Worm (Caenorhabditis elegans): ENCODE measurements around the gene klf-3.

klf-3 gene

ce11 chrII:6629775-6630174, 13.1 kb downstream of the klf-3 start:
- TF ChIP-seq W03F9.2 (tag; optimal IDR thresholded peaks at IDR 0.05) = no peak
- no peak for TF ChIP-seq dao-5 (tag; optimal IDR thresholded peaks at IDR 0.05)
- TF ChIP-seq him-1 (tag; optimal IDR thresholded peaks at IDR 0.05) = no peak

- no peak for TF ChIP-seq him-1 (tag; optimal IDR thresholded peaks at IDR 0.05)
- no peak for TF ChIP-seq dao-5 (tag; optimal IDR thresholded peaks at IDR 0.05)
- TF ChIP-seq W03F9.2 (tag; optimal IDR thresholded peaks at IDR 0.05) = no peak
Observed at ce11 chrII:6630811-6631210, 14.1 kb downstream of the klf-3 start, which contains the start of gene T19D12.4. TSS of gene T19D12.4 (plus strand) at chrII:6631105.

- TF ChIP-seq W03F9.2 (tag; optimal IDR thresholded peaks at IDR 0.05) = no peak
- TF ChIP-seq dao-5 (tag; optimal IDR thresholded peaks at IDR 0.05) = no peak
- no peak for TF ChIP-seq him-1 (tag; optimal IDR thresholded peaks at IDR 0.05)
Observed at ce11 chrII:6631995-6632394, 15.3 kb downstream of the klf-3 start.

- no peak for TF ChIP-seq dao-5 (tag; optimal IDR thresholded peaks at IDR 0.05)
Observed at ce11 chrII:6636136-6636535, 19.5 kb downstream of the klf-3 start, which contains the start of gene T19D12.5. TSS of gene T19D12.5 (minus strand) at chrII:6636236.

ce11 chrII:6637854-6638253, 21.2 kb downstream of the klf-3 start:
- TF ChIP-seq him-1 (tag; optimal IDR thresholded peaks at IDR 0.05) (no peak), W03F9.2 (tag; optimal IDR thresholded peaks at IDR 0.05) (no peak), dao-5 (tag; optimal IDR thresholded peaks at IDR 0.05) (no peak)

ce11 chrII:6642180-6642579, 25.5 kb downstream of the klf-3 start:
- no peak for TF ChIP-seq dao-5 (tag; optimal IDR thresholded peaks at IDR 0.05)
- TF ChIP-seq W03F9.2 (tag; optimal IDR thresholded peaks at IDR 0.05) = no peak
- TF ChIP-seq him-1 (tag; optimal IDR thresholded peaks at IDR 0.05) = no peak

- TF ChIP-seq W03F9.2 (tag; optimal IDR thresholded peaks at IDR 0.05) (no peak), him-1 (tag; optimal IDR thresholded peaks at IDR 0.05) (no peak), dao-5 (tag; optimal IDR thresholded peaks at IDR 0.05) (no peak)
Observed at ce11 chrII:6642651-6643167, 26.0 kb downstream of the klf-3 start, which contains the start of gene T19D12.6. TSS of gene T19D12.6 (minus strand) at chrII:6643117.

- TF ChIP-seq dao-5 (tag; optimal IDR thresholded peaks at IDR 0.05) (no peak), W03F9.2 (tag; optimal IDR thresholded peaks at IDR 0.05) (no peak)
Observed at ce11 chrII:6646903-6647302, 30.2 kb downstream of the klf-3 start.

ce11 chrII:6649026-6649425, 32.3 kb downstream of the klf-3 start, which contains the start of gene oig-8:
TSS of gene oig-8 (minus strand) at chrII:6649126.
- no peak for TF ChIP-seq dao-5 (tag; optimal IDR thresholded peaks at IDR 0.05)
- TF ChIP-seq him-1 (tag; optimal IDR thresholded peaks at IDR 0.05) = no peak
- no peak for TF ChIP-seq W03F9.2 (tag; optimal IDR thresholded peaks at IDR 0.05)

- TF ChIP-seq dao-5 (tag; optimal IDR thresholded peaks at IDR 0.05) = no peak
- no peak for TF ChIP-seq him-1 (tag; optimal IDR thresholded peaks at IDR 0.05)
- TF ChIP-seq W03F9.2 (tag; optimal IDR thresholded peaks at IDR 0.05) = no peak
Observed at ce11 chrII:6651719-6652118, 35.0 kb downstream of the klf-3 start, which contains the start of gene sra-26. TSS of gene sra-26 (minus strand) at chrII:6651819.

- no peak for TF ChIP-seq W03F9.2 (tag; optimal IDR thresholded peaks at IDR 0.05)
- no peak for TF ChIP-seq him-1 (tag; optimal IDR thresholded peaks at IDR 0.05)
- no peak for TF ChIP-seq dao-5 (tag; optimal IDR thresholded peaks at IDR 0.05)
Observed at ce11 chrII:6654284-6654683, 37.6 kb downstream of the klf-3 start, which contains the start of gene T19D12.9. TSS of gene T19D12.9 (minus strand) at chrII:6654384.

- TF ChIP-seq him-1 (tag; optimal IDR thresholded peaks at IDR 0.05) = no peak
Observed at ce11 chrII:6658766-6659165, 42.1 kb downstream of the klf-3 start, which contains the start of gene T19D12.10. TSS of gene T19D12.10 (minus strand) at chrII:6658866.

ce11 chrII:6661211-6661610, 44.5 kb downstream of the klf-3 start, which contains the start of gene T19D12.2:
TSS of gene T19D12.2 (plus strand) at chrII:6661335.
- TF ChIP-seq him-1 (tag; optimal IDR thresholded peaks at IDR 0.05) = no peak
- TF ChIP-seq W03F9.2 (tag; optimal IDR thresholded peaks at IDR 0.05) = no peak
- no peak for TF ChIP-seq dao-5 (tag; optimal IDR thresholded peaks at IDR 0.05)

- TF ChIP-seq dao-5 (tag; optimal IDR thresholded peaks at IDR 0.05) (no peak), him-1 (tag; optimal IDR thresholded peaks at IDR 0.05) (no peak), W03F9.2 (tag; optimal IDR thresholded peaks at IDR 0.05) (no peak)
Observed at ce11 chrII:6663799-6664198, 47.1 kb downstream of the klf-3 start.

ce11 chrII:6665908-6666307, 49.2 kb downstream of the klf-3 start:
- TF ChIP-seq W03F9.2 (tag; optimal IDR thresholded peaks at IDR 0.05) (no peak), him-1 (tag; optimal IDR thresholded peaks at IDR 0.05) (no peak), dao-5 (tag; optimal IDR thresholded peaks at IDR 0.05) (no peak)

Measured in whole organism, L4/young adult.